Worm (Caenorhabditis elegans) whole organism, late embryonic: ENCODE measurements around the gene gur-4.
A peak's percentile ranks its signal among the peaks of the same experiment; 100 is the strongest.

ENCODE experiments used
- C08G9.2 ChIP-seq: sonication (generic microtip); optimal IDR thresholded peaks from 2 replicates; lab custom pipeline; 2016; ENCODE audit warnings: mild to moderate bottlenecking, missing genetic modification characterization, moderate library complexity, missing compliant biosample characterization
- C38D4.7 ChIP-seq: fragments of 200-800 bp; sonication (Bioruptor generic); optimal IDR thresholded peaks from 2 replicates; lab custom pipeline; 2018; ENCODE audit warnings: mild to moderate bottlenecking, missing genetic modification characterization, moderate library complexity, missing compliant biosample characterization
- F13H6.1 ChIP-seq: sonication (generic microtip); optimal IDR thresholded peaks from 2 replicates; lab custom pipeline; 2016; ENCODE audit warnings: missing genetic modification characterization, missing compliant biosample characterization
- K02D7.2 ChIP-seq: sonication (generic microtip); optimal IDR thresholded peaks from 2 replicates; lab custom pipeline; 2017; ENCODE audit warnings: mild to moderate bottlenecking, missing genetic modification characterization, missing compliant biosample characterization
- K09A11.1 ChIP-seq: sonication (generic microtip); optimal IDR thresholded peaks from 2 replicates; lab custom pipeline; 2017; ENCODE audit warnings: antibody characterized with exemption, mild to moderate bottlenecking, missing genetic modification characterization, missing compliant biosample characterization; ENCODE audit not compliant: insufficient read depth
- ahr-1 ChIP-seq: sonication (generic microtip); optimal IDR thresholded peaks from 2 replicates; lab custom pipeline; 2016; ENCODE audit warnings: missing genetic modification characterization, missing compliant biosample characterization
- ceh-14 ChIP-seq: sonication (generic microtip); optimal IDR thresholded peaks from 2 replicates; lab custom pipeline; 2016; ENCODE audit warnings: missing genotype, missing genetic modification characterization, missing compliant biosample characterization
- ceh-2 ChIP-seq: sonication (generic microtip); optimal IDR thresholded peaks from 2 replicates; lab custom pipeline; 2016; ENCODE audit warnings: missing genotype, missing genetic modification characterization, missing compliant biosample characterization
- ceh-22 ChIP-seq: sonication (generic microtip); optimal IDR thresholded peaks from 2 replicates; lab custom pipeline; 2017; ENCODE audit warnings: missing biosample characterization, missing genetic modification characterization
- ceh-24 ChIP-seq: sonication (generic microtip); optimal IDR thresholded peaks from 2 replicates; lab custom pipeline; 2016; ENCODE audit warnings: mild to moderate bottlenecking, missing genetic modification characterization, missing compliant biosample characterization
- ceh-30 ChIP-seq: fragments of 150-350 bp; optimal IDR thresholded peaks from 2 replicates; lab custom pipeline; 2014; ENCODE audit warnings: missing biosample characterization, missing genetic modification characterization
- ceh-31 ChIP-seq: sonication (generic microtip); optimal IDR thresholded peaks from 2 replicates; lab custom pipeline; 2016; ENCODE audit warnings: missing genetic modification characterization, missing compliant biosample characterization
- ceh-45 ChIP-seq: fragments of 200-800 bp; sonication (Bioruptor generic); IDR thresholded peaks from 2 replicates; pipeline ENCODE4 v1.3.6; 2022; ENCODE audit warnings: missing genetic modification reagents, missing genetic modification characterization, missing compliant biosample characterization
- ceh-6 ChIP-seq: fragments of 200-800 bp; sonication (Bioruptor generic); optimal IDR thresholded peaks from 2 replicates; lab custom pipeline; 2018; ENCODE audit warnings: mild to moderate bottlenecking, missing genetic modification characterization, missing compliant biosample characterization
- ceh-9 ChIP-seq: sonication (generic microtip); optimal IDR thresholded peaks from 2 replicates; lab custom pipeline; 2016; ENCODE audit warnings: mild to moderate bottlenecking, missing genetic modification characterization, inconsistent platforms, missing compliant biosample characterization
- che-1 ChIP-seq: sonication (generic microtip); optimal IDR thresholded peaks from 2 replicates; lab custom pipeline; 2016; ENCODE audit warnings: mild to moderate bottlenecking, missing genetic modification characterization, missing compliant biosample characterization
- dmd-4 ChIP-seq: sonication (generic microtip); optimal IDR thresholded peaks from 2 replicates; lab custom pipeline; 2016; ENCODE audit warnings: borderline replicate concordance, missing genetic modification characterization, missing compliant biosample characterization
- dve-1 ChIP-seq: sonication (generic microtip); optimal IDR thresholded peaks from 2 replicates; lab custom pipeline; 2017; ENCODE audit warnings: antibody characterized with exemption, mild to moderate bottlenecking, missing genetic modification characterization, missing compliant biosample characterization
- elt-2 ChIP-seq: sonication (generic microtip); optimal IDR thresholded peaks from 2 replicates; lab custom pipeline; 2016; ENCODE audit warnings: missing genetic modification reagents, missing genetic modification characterization, missing compliant biosample characterization
- elt-4 ChIP-seq: sonication (generic microtip); optimal IDR thresholded peaks from 2 replicates; lab custom pipeline; 2016; ENCODE audit warnings: missing genetic modification characterization, missing compliant biosample characterization
- fax-1 ChIP-seq: sonication (generic microtip); optimal IDR thresholded peaks from 2 replicates; lab custom pipeline; 2016; ENCODE audit warnings: missing genotype, missing genetic modification characterization, missing compliant biosample characterization
- hlh-15 ChIP-seq: sonication (generic microtip); optimal IDR thresholded peaks from 2 replicates; lab custom pipeline; 2016; ENCODE audit warnings: missing genetic modification characterization, missing compliant biosample characterization
- hlh-30 ChIP-seq: sonication (generic microtip); optimal IDR thresholded peaks from 2 replicates; lab custom pipeline; 2017; ENCODE audit warnings: antibody characterized with exemption, missing genetic modification characterization, missing compliant biosample characterization; ENCODE audit not compliant: insufficient read depth
- hlh-6 ChIP-seq: sonication (generic microtip); optimal IDR thresholded peaks from 2 replicates; lab custom pipeline; 2016; ENCODE audit warnings: missing genotype, missing genetic modification characterization, missing compliant biosample characterization
- hlh-8 ChIP-seq: sonication (generic microtip); optimal IDR thresholded peaks from 2 replicates; lab custom pipeline; 2016; ENCODE audit warnings: missing genotype, missing genetic modification characterization, missing compliant biosample characterization
- lim-6 ChIP-seq: sonication (generic microtip); optimal IDR thresholded peaks from 2 replicates; lab custom pipeline; 2016; ENCODE audit warnings: missing genetic modification characterization, missing compliant biosample characterization
- lin-11 ChIP-seq: fragments of 200-800 bp; sonication (Bioruptor generic); optimal IDR thresholded peaks from 2 replicates; lab custom pipeline; 2018; ENCODE audit warnings: mild to moderate bottlenecking, missing genetic modification characterization, missing compliant biosample characterization
- mec-3 ChIP-seq: sonication (generic microtip); optimal IDR thresholded peaks from 2 replicates; lab custom pipeline; 2016; ENCODE audit warnings: borderline replicate concordance, missing genetic modification characterization, missing compliant biosample characterization
- nfya-1 ChIP-seq: sonication (generic microtip); optimal IDR thresholded peaks from 2 replicates; lab custom pipeline; 2017; ENCODE audit warnings: missing genetic modification characterization, mild to moderate bottlenecking, missing compliant biosample characterization, antibody characterized with exemption, moderate library complexity
- nhr-11 ChIP-seq: fragments of 150-350 bp; optimal IDR thresholded peaks from 2 replicates; lab custom pipeline; 2014; ENCODE audit warnings: missing biosample characterization, missing genetic modification characterization
- nhr-232 ChIP-seq: sonication (generic microtip); optimal IDR thresholded peaks from 2 replicates; lab custom pipeline; 2016; ENCODE audit warnings: missing genetic modification characterization, missing compliant biosample characterization
- odd-2 ChIP-seq: sonication (generic microtip); optimal IDR thresholded peaks from 2 replicates; lab custom pipeline; 2017; ENCODE audit warnings: antibody characterized with exemption, mild to moderate bottlenecking, missing genetic modification characterization, missing compliant biosample characterization
- pag-3 ChIP-seq: sonication (generic microtip); optimal IDR thresholded peaks from 2 replicates; lab custom pipeline; 2016; ENCODE audit warnings: missing compliant biosample characterization, missing genetic modification characterization, borderline replicate concordance
- pat-9 ChIP-seq: fragments of 200-800 bp; sonication (Bioruptor generic); optimal IDR thresholded peaks from 2 replicates; lab custom pipeline; 2018; ENCODE audit warnings: mild to moderate bottlenecking, missing genetic modification characterization, moderate library complexity, missing compliant biosample characterization
- pqm-1 ChIP-seq: sonication (generic microtip); optimal IDR thresholded peaks from 2 replicates; lab custom pipeline; 2016; ENCODE audit warnings: missing genetic modification characterization, missing compliant biosample characterization
- pros-1 ChIP-seq: fragments of 150-350 bp; optimal IDR thresholded peaks from 2 replicates; lab custom pipeline; 2014; ENCODE audit warnings: missing biosample characterization, missing genetic modification reagents, missing genetic modification characterization
- ref-2 ChIP-seq: sonication (generic microtip); optimal IDR thresholded peaks from 2 replicates; lab custom pipeline; 2016; ENCODE audit warnings: missing genetic modification characterization, missing compliant biosample characterization
- rnt-1 ChIP-seq: sonication (generic microtip); optimal IDR thresholded peaks from 2 replicates; lab custom pipeline; 2016; ENCODE audit warnings: missing genetic modification characterization, missing compliant biosample characterization
- sdc-2 ChIP-seq: sonication (generic microtip); optimal IDR thresholded peaks from 2 replicates; lab custom pipeline; 2016; ENCODE audit warnings: missing genotype, missing genetic modification characterization, missing compliant biosample characterization
- sox-2 ChIP-seq: fragments of 200-800 bp; sonication (Bioruptor generic); IDR thresholded peaks from 2 replicates; pipeline ENCODE4 v1.3.6; 2022; ENCODE audit warnings: missing genetic modification reagents, missing genetic modification characterization, missing compliant biosample characterization
- sox-4 ChIP-seq: sonication (generic microtip); optimal IDR thresholded peaks from 2 replicates; lab custom pipeline; 2017; ENCODE audit warnings: mild to moderate bottlenecking, missing genetic modification characterization, inconsistent platforms, missing compliant biosample characterization
- tbx-2 ChIP-seq: sonication (generic microtip); optimal IDR thresholded peaks from 2 replicates; lab custom pipeline; 2016; ENCODE audit warnings: missing genetic modification characterization, missing compliant biosample characterization
- tbx-7 ChIP-seq: sonication (generic microtip); optimal IDR thresholded peaks from 2 replicates; lab custom pipeline; 2016; ENCODE audit warnings: missing genotype, missing genetic modification characterization, missing compliant biosample characterization
- unc-3 ChIP-seq, 2 experiments: fragments of 200-800 bp in 1 of 2; sonication (Bioruptor generic) in 1 of 2; sonication (generic microtip) in 1 of 2; conservative IDR thresholded peaks in 1 of 2; optimal IDR thresholded peaks in 1 of 2; 2 replicates each; pipeline versions ENCODE4 v1.3.6 to Lab custom; 2016 to 2022; ENCODE audit warnings: missing compliant biosample characterization in 2 of 2, missing genetic modification characterization in 2 of 2, missing genetic modification reagents in 1 of 2
- unc-42 ChIP-seq: sonication (generic microtip); optimal IDR thresholded peaks from 2 replicates; lab custom pipeline; 2016; ENCODE audit warnings: missing genotype, missing genetic modification characterization, missing compliant biosample characterization
- unc-55 ChIP-seq: sonication (generic microtip); optimal IDR thresholded peaks from 2 replicates; lab custom pipeline; 2017; ENCODE audit warnings: missing biosample characterization, missing genetic modification reagents, missing genetic modification characterization
- unc-86 ChIP-seq: sonication (generic microtip); optimal IDR thresholded peaks from 2 replicates; lab custom pipeline; 2016; ENCODE audit warnings: missing genetic modification characterization, missing compliant biosample characterization
- ztf-16 ChIP-seq: sonication (generic microtip); optimal IDR thresholded peaks from 2 replicates; lab custom pipeline; 2017; ENCODE audit warnings: missing genetic modification characterization, missing compliant biosample characterization

Gene gur-4

ce11 chrII:14154357-14154756, 49.8 kb downstream of the gur-4 start, which contains the start of gene Y48B6A.1 (continued):
- peak; percentile 89 for TF ChIP-seq unc-42 (tag; lab: Kevin White, UChicago)
- TF ChIP-seq C08G9.2 (tag; lab: Kevin White, UChicago): peak; percentile 94
- TF ChIP-seq hlh-15 (tag; lab: Kevin White, UChicago): no peak
- peak; percentile 46 for TF ChIP-seq pqm-1 (tag; lab: Kevin White, UChicago)
- no peak for TF ChIP-seq che-1
- peak; percentile 84 for TF ChIP-seq dve-1 (tag; lab: Kevin White, UChicago)
- peak; percentile 78 for TF ChIP-seq lim-6 (tag; lab: Kevin White, UChicago)
- peak; percentile 89 for TF ChIP-seq ceh-2 (tag; lab: Kevin White, UChicago)
- peak; percentile 44 for TF ChIP-seq hlh-30 (tag; lab: Kevin White, UChicago)
- TF ChIP-seq K02D7.2 (tag; lab: Kevin White, UChicago): no peak
- TF ChIP-seq ztf-16: peak; percentile 74
- TF ChIP-seq sdc-2 (tag; lab: Kevin White, UChicago): peak; percentile 29
- peak; percentile 56 for TF ChIP-seq fax-1 (tag; lab: Kevin White, UChicago)
- peak; percentile 98 for TF ChIP-seq ceh-31
- TF ChIP-seq ref-2 (tag; lab: Kevin White, UChicago): peak; percentile 92
- TF ChIP-seq nfya-1 (tag; lab: Kevin White, UChicago): peak; percentile 94
- no peak for TF ChIP-seq lin-11 (tag; lab: Kevin White, UChicago)
- TF ChIP-seq pag-3 (tag; lab: Kevin White, UChicago): peak; percentile 74
- TF ChIP-seq ahr-1 (tag; lab: Kevin White, UChicago): peak; percentile 41
- TF ChIP-seq nhr-11 (tag; lab: Kevin White, UChicago): no peak
- 0 out of 2 replicates have a peak, but pooled peaks have one; percentile 18 for TF ChIP-seq sox-2 (GFP tag; lab: Robert Waterston, UW)
- TF ChIP-seq ceh-22 (tag; lab: Kevin White, UChicago): no peak
- TF ChIP-seq unc-55 (GFP tag; lab: Kevin White, UChicago): peak; percentile 70
- TF ChIP-seq odd-2 (tag; lab: Kevin White, UChicago): no peak
- TF ChIP-seq F13H6.1 (tag; lab: Kevin White, UChicago): peak; percentile 67
- no peak for TF ChIP-seq C38D4.7 (GFP tag; lab: Kevin White, UChicago)
- peak; percentile 56 for TF ChIP-seq unc-86 (tag; lab: Kevin White, UChicago)
- TF ChIP-seq pros-1 (tag; lab: Kevin White, UChicago): no peak
- no peak for TF ChIP-seq ceh-6 (GFP tag; lab: Kevin White, UChicago)
- peak; percentile 88 for TF ChIP-seq rnt-1
- TF ChIP-seq sox-4 (tag; lab: Kevin White, UChicago): no peak
- TF ChIP-seq ceh-45: no peak
- TF ChIP-seq elt-4 (tag; lab: Kevin White, UChicago): no peak
- peak; percentile 92 for TF ChIP-seq tbx-2 (tag; lab: Kevin White, UChicago)
- no peak for TF ChIP-seq unc-3 (GFP tag; conservative IDR thresholded peaks at IDR 0.05; lab: Robert Waterston, UW)
- no peak for TF ChIP-seq unc-3 (tag; optimal IDR thresholded peaks at IDR 0.05; lab: Kevin White, UChicago)
- no peak for TF ChIP-seq hlh-6
- TF ChIP-seq tbx-7 (tag; lab: Kevin White, UChicago): peak; percentile 82
- peak; percentile 95 for TF ChIP-seq ceh-30 (tag; lab: Kevin White, UChicago)
- TF ChIP-seq ceh-14 (tag; lab: Kevin White, UChicago): peak; percentile 82
- no peak for TF ChIP-seq pat-9 (tag; lab: Kevin White, UChicago)
- peak; percentile 58 for TF ChIP-seq elt-2 (tag; lab: Kevin White, UChicago)
- TF ChIP-seq nhr-232 (tag; lab: Kevin White, UChicago): no peak
- TF ChIP-seq K09A11.1 (tag; lab: Kevin White, UChicago): peak; percentile 32
- TF ChIP-seq hlh-8 (tag; lab: Kevin White, UChicago): peak; percentile 72
- no peak for TF ChIP-seq ceh-24 (tag; lab: Kevin White, UChicago)
- TF ChIP-seq ceh-9: no peak
- peak; percentile 79 for TF ChIP-seq mec-3
- TF ChIP-seq dmd-4: no peak
